Worm (Caenorhabditis elegans) whole organism, L4 larva: ENCODE results near the gene vps-15.
A peak's percentile ranks its signal among the peaks of the same experiment; 100 is the strongest.

ENCODE experiments used
- R02D3.7 ChIP-seq: fragments of 150-350 bp; sonication (generic microtip); optimal IDR thresholded peaks from 3 replicates; lab custom pipeline; 2014; ENCODE audit warnings: missing biosample characterization, missing genetic modification characterization
- T20F7.1 ChIP-seq: fragments of 200-800 bp; sonication (Bioruptor generic); optimal IDR thresholded peaks from 2 replicates; lab custom pipeline; 2018; ENCODE audit warnings: mild to moderate bottlenecking, missing genetic modification characterization, missing compliant biosample characterization
- Y105C5A.15 ChIP-seq: fragments of 200-800 bp; sonication (Bioruptor generic); IDR thresholded peaks from 2 replicates; pipeline ENCODE4 v1.3.6; 2022; ENCODE audit warnings: missing genetic modification characterization, missing compliant biosample characterization
- Y5F2A.4 ChIP-seq: fragments of 200-800 bp; sonication (Bioruptor generic); optimal IDR thresholded peaks from 2 replicates; lab custom pipeline; 2018; ENCODE audit warnings: mild to moderate bottlenecking, missing genetic modification characterization, missing compliant biosample characterization
- aha-1 ChIP-seq: fragments of 150-350 bp; peaks from one replicate; lab custom pipeline; 2014; ENCODE audit warnings: missing biosample characterization, missing genetic modification characterization
- arid-1 ChIP-seq: fragments of 200-800 bp; sonication (Bioruptor generic); conservative IDR thresholded peaks from 2 replicates; pipeline ENCODE4 v1.3.6; 2022; ENCODE audit warnings: missing genetic modification reagents, missing genetic modification characterization, missing compliant biosample characterization
- ceh-20 ChIP-seq: fragments of 200-800 bp; sonication (Bioruptor generic); IDR thresholded peaks from 2 replicates; pipeline ENCODE4 v1.3.6; 2022; ENCODE audit warnings: missing genetic modification reagents, missing genetic modification characterization, missing compliant biosample characterization
- ces-1 ChIP-seq: fragments of 150-350 bp; sonication (generic microtip); optimal IDR thresholded peaks from 4 replicates; lab custom pipeline; 2014; ENCODE audit warnings: missing biosample characterization, missing genetic modification reagents, missing genetic modification characterization
- cey-2 ChIP-seq: sonication (generic microtip); optimal IDR thresholded peaks from 3 replicates; lab custom pipeline; 2017; ENCODE audit warnings: missing genetic modification characterization, mild to moderate bottlenecking, missing compliant biosample characterization, antibody characterized with exemption, borderline replicate concordance; ENCODE audit not compliant: insufficient read depth
- daf-12 ChIP-seq: fragments of 150-350 bp; optimal IDR thresholded peaks from 2 replicates; lab custom pipeline; 2014; ENCODE audit warnings: missing biosample characterization, missing genetic modification reagents, missing genetic modification characterization
- dmd-6 ChIP-seq: fragments of 200-800 bp; sonication (Bioruptor generic); IDR thresholded peaks from 2 replicates; pipeline ENCODE4 v1.3.6; 2022; ENCODE audit warnings: missing genetic modification reagents, missing genetic modification characterization, missing compliant biosample characterization
- dmd-8 ChIP-seq: fragments of 200-800 bp; sonication (Bioruptor generic); IDR thresholded peaks from 2 replicates; pipeline ENCODE4 v1.3.6; 2022; ENCODE audit warnings: missing genetic modification characterization, missing compliant biosample characterization
- dve-1 ChIP-seq: sonication (generic microtip); optimal IDR thresholded peaks from 2 replicates; lab custom pipeline; 2017; ENCODE audit warnings: antibody characterized with exemption, mild to moderate bottlenecking, missing genetic modification characterization, missing compliant biosample characterization; ENCODE audit not compliant: insufficient read depth
- egl-27 ChIP-seq: sonication (generic microtip); optimal IDR thresholded peaks from 3 replicates; lab custom pipeline; 2017; ENCODE audit warnings: missing biosample characterization, missing genetic modification reagents, missing genetic modification characterization
- fkh-10 ChIP-seq: fragments of 150-350 bp; optimal IDR thresholded peaks from 2 replicates; lab custom pipeline; 2014; ENCODE audit warnings: missing biosample characterization, missing genetic modification reagents, missing genetic modification characterization
- hlh-11 ChIP-seq: fragments of 200-800 bp; sonication (Bioruptor generic); optimal IDR thresholded peaks from 2 replicates; lab custom pipeline; 2018; ENCODE audit warnings: mild to moderate bottlenecking, missing genetic modification characterization, missing compliant biosample characterization
- hlh-30 ChIP-seq: sonication (generic microtip); optimal IDR thresholded peaks from 2 replicates; lab custom pipeline; 2017; ENCODE audit warnings: antibody characterized with exemption, mild to moderate bottlenecking, missing genetic modification characterization, missing compliant biosample characterization; ENCODE audit not compliant: insufficient read depth
- hmg-1.1 ChIP-seq: fragments of 200-800 bp; sonication (Bioruptor generic); IDR thresholded peaks from 2 replicates; pipeline ENCODE4 v1.3.6; 2022; ENCODE audit warnings: missing genetic modification reagents, missing genetic modification characterization, missing compliant biosample characterization
- lin-1 ChIP-seq: fragments of 200-800 bp; sonication (Bioruptor generic); IDR thresholded peaks from 2 replicates; pipeline ENCODE4 v1.3.6; 2022; ENCODE audit warnings: missing genetic modification reagents, missing genetic modification characterization, missing compliant biosample characterization
- lin-15B ChIP-seq: fragments of 150-350 bp; sonication (generic microtip); optimal IDR thresholded peaks from 3 replicates; lab custom pipeline; 2014; ENCODE audit warnings: missing biosample characterization, missing genetic modification characterization
- lin-39 ChIP-seq: fragments of 150-350 bp; optimal IDR thresholded peaks from 2 replicates; lab custom pipeline; 2014; ENCODE audit warnings: missing biosample characterization, missing genetic modification reagents, missing genetic modification characterization
- lsy-2 ChIP-seq, 2 experiments: fragments of 150-350 bp in 1 of 2; sonication (generic microtip) in 1 of 2; optimal IDR thresholded peaks; 2 replicates each; lab custom pipeline; 2014 to 2017; ENCODE audit warnings: missing biosample characterization in 2 of 2, missing genetic modification characterization in 2 of 2
- mdt-29 ChIP-seq: fragments of 200-800 bp; sonication (Bioruptor generic); IDR thresholded peaks from 2 replicates; pipeline ENCODE4 v1.3.6; 2022; ENCODE audit warnings: missing genetic modification reagents, missing genetic modification characterization, missing compliant biosample characterization
- mep-1 ChIP-seq: fragments of 150-350 bp; sonication (generic microtip); optimal IDR thresholded peaks from 3 replicates; lab custom pipeline; 2014; ENCODE audit warnings: missing biosample characterization, missing genetic modification characterization
- mxl-2 ChIP-seq: fragments of 200-800 bp; sonication (Bioruptor generic); conservative IDR thresholded peaks from 2 replicates; pipeline ENCODE4 v1.3.6; 2022; ENCODE audit warnings: missing genetic modification reagents, missing genetic modification characterization, missing compliant biosample characterization
- nhr-10 ChIP-seq: fragments of 150-350 bp; optimal IDR thresholded peaks from 2 replicates; lab custom pipeline; 2014; ENCODE audit warnings: missing biosample characterization, missing genetic modification characterization
- nhr-237 ChIP-seq: sonication (generic microtip); optimal IDR thresholded peaks from 2 replicates; lab custom pipeline; 2017; ENCODE audit warnings: missing biosample characterization, missing genetic modification characterization
- nhr-28 ChIP-seq: fragments of 150-350 bp; optimal IDR thresholded peaks from 2 replicates; lab custom pipeline; 2014; ENCODE audit warnings: missing biosample characterization, missing genetic modification characterization
- nhr-6 ChIP-seq: fragments of 150-350 bp; optimal IDR thresholded peaks from 2 replicates; lab custom pipeline; 2014; ENCODE audit warnings: missing biosample characterization, missing genetic modification characterization
- pqm-1 ChIP-seq: sonication (generic microtip); optimal IDR thresholded peaks from 2 replicates; lab custom pipeline; 2017; ENCODE audit warnings: missing biosample characterization, missing genetic modification characterization
- skn-1 ChIP-seq: fragments of 150-350 bp; optimal IDR thresholded peaks from 2 replicates; lab custom pipeline; 2014; ENCODE audit warnings: missing biosample characterization, missing genetic modification characterization
- snpc-4 ChIP-seq: fragments of 150-350 bp; optimal IDR thresholded peaks from 2 replicates; lab custom pipeline; 2014; ENCODE audit warnings: missing biosample characterization, missing genetic modification characterization
- tag-97 ChIP-seq: fragments of 200-800 bp; sonication (Bioruptor generic); IDR thresholded peaks from 2 replicates; pipeline ENCODE4 v1.3.6; 2022; ENCODE audit warnings: missing genetic modification characterization, missing compliant biosample characterization
- tra-1 ChIP-seq: fragments of 200-800 bp; sonication (Bioruptor generic); IDR thresholded peaks from 2 replicates; pipeline ENCODE4 v1.3.6; 2022; ENCODE audit warnings: missing genetic modification reagents, missing genetic modification characterization, missing compliant biosample characterization
- unc-130 ChIP-seq: sonication (generic microtip); optimal IDR thresholded peaks from 2 replicates; lab custom pipeline; 2016; ENCODE audit warnings: missing genetic modification reagents, missing genetic modification characterization, missing compliant biosample characterization
- unc-62 ChIP-seq, 3 experiments: fragments of 150-350 bp in 1 of 3; sonication (generic microtip); optimal IDR thresholded peaks in 2 of 3; peaks in 1 of 3; 1 replicate in 1 of 3; 2 replicates in 2 of 3; lab custom pipeline; 2014 to 2017; ENCODE audit warnings: missing biosample characterization in 3 of 3, missing genetic modification characterization in 3 of 3, missing genetic modification reagents in 3 of 3, missing genotype in 1 of 3
- vab-7 ChIP-seq: fragments of 200-800 bp; sonication (Bioruptor generic); IDR thresholded peaks from 2 replicates; pipeline ENCODE4 v1.3.6; 2022; ENCODE audit warnings: missing genetic modification reagents, missing genetic modification characterization, missing compliant biosample characterization
- zag-1 ChIP-seq: fragments of 150-350 bp; optimal IDR thresholded peaks from 2 replicates; lab custom pipeline; 2014; ENCODE audit warnings: missing biosample characterization, missing genetic modification characterization

The vps-15 gene

DNA sequence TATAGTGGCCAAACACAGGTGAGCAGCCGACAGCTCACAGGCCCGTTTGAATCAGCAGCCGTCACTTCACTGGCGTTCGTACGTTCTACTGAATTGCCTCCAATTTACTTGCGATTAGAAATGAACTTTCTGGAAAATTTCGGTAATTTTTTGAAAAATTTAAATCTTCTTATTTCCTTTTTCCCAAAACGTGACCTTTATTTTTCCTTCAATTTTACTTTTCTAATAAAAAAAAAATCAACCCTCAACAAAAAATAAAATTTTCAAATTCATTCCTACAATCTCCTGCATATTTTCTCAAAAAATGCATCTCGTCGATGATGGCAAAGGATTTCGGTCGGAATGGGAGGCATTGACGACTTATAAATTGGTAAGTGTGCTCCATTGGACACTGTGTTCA lies 32.8 kb upstream of the vps-15 start, which contains the start of gene W03C9.8:
Gene W03C9.8, plus strand, starts transcription at position 301 of the 400 bp plus-strand sequence.
- no peak for TF ChIP-seq lin-39
- TF ChIP-seq nhr-6 (tag; lab: Kevin White, UChicago), result no peak
- no peak for TF ChIP-seq unc-130 (GFP tag; lab: Kevin White, UChicago)
- TF ChIP-seq skn-1 (tag; lab: Kevin White, UChicago), result no peak
- no peak for TF ChIP-seq arid-1 (GFP tag; lab: Robert Waterston, UW)
- no peak for TF ChIP-seq mxl-2
- TF ChIP-seq dve-1 (tag; lab: Kevin White, UChicago), result no peak
- TF ChIP-seq cey-2 (tag; lab: Kevin White, UChicago), result no peak
- TF ChIP-seq lin-1 (GFP tag; lab: Robert Waterston, UW), result no peak
- no peak for TF ChIP-seq T20F7.1

DNA sequence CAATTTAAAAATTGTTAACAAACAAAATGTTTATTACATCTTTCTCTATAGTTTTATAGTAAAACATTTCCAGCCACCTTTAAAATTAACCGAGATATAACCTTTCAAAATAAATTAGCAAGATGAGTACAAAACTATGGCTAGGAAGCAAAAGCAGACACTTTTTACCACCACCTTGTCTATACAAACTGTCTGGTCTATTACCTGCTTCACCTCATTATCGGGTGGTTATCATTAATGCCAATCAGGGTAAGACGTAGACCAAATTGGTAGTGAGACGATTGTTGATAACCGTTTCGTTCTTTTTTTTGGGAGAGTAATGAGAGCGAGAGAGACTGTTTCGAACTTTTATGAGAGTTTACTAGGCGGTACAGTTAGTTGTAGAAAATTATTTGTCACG lies 20.7 kb upstream of the vps-15 start:
- no peak for TF ChIP-seq dve-1 (tag; lab: Kevin White, UChicago)
- TF ChIP-seq pqm-1, result peak; percentile 71
- peak; percentile 6 for TF ChIP-seq nhr-28 (tag; lab: Kevin White, UChicago)
- no peak for TF ChIP-seq Y5F2A.4 (GFP tag; lab: Kevin White, UChicago)
- TF ChIP-seq zag-1 (tag; lab: Kevin White, UChicago), result no peak
- TF ChIP-seq snpc-4 (tag; lab: Kevin White, UChicago), result no peak
- peak; percentile 20 for TF ChIP-seq hlh-11 (tag; lab: Kevin White, UChicago)
- no peak for TF ChIP-seq ces-1 (GFP tag; lab: Kevin White, UChicago)
- no peak for TF ChIP-seq R02D3.7 (tag; lab: Kevin White, UChicago)
- TF ChIP-seq vab-7 (GFP tag; lab: Robert Waterston, UW), result no peak
- no peak for TF ChIP-seq daf-12 (tag; lab: Kevin White, UChicago)
- no peak for TF ChIP-seq Y105C5A.15
- no peak for TF ChIP-seq lsy-2 (tag; optimal IDR thresholded peaks at IDR 0.05; lab: Kevin White, UChicago)
- peak; percentile 18; the same call in 1 of the 2 replicates for TF ChIP-seq dmd-6 (GFP tag; lab: Robert Waterston, UW)
- TF ChIP-seq egl-27, result no peak
- TF ChIP-seq mdt-29 (GFP tag; lab: Robert Waterston, UW), result no peak
- no peak for TF ChIP-seq ceh-20 (GFP tag; lab: Robert Waterston, UW)
- TF ChIP-seq unc-62 (GFP tag; optimal IDR thresholded peaks at IDR 0.05 in 1 of 2; lab: Kevin White, UChicago), result no peak
- TF ChIP-seq unc-62 (tag; optimal IDR thresholded peaks at IDR 0.05; lab: Kevin White, UChicago), result no peak
- no peak for TF ChIP-seq hlh-30 (tag; lab: Kevin White, UChicago)
- no peak for TF ChIP-seq tag-97 (GFP tag; lab: Robert Waterston, UW)
- no peak for TF ChIP-seq dmd-8 (GFP tag; lab: Robert Waterston, UW)
- TF ChIP-seq lin-15B (tag; lab: Kevin White, UChicago), result no peak
- TF ChIP-seq fkh-10 (GFP tag; lab: Kevin White, UChicago), result no peak
- no peak for TF ChIP-seq nhr-237 (tag; lab: Kevin White, UChicago)
- no peak for TF ChIP-seq hmg-1.1 (GFP tag; lab: Robert Waterston, UW)
- no peak for TF ChIP-seq aha-1 (tag; lab: Kevin White, UChicago)
- no peak for TF ChIP-seq mep-1 (tag; lab: Kevin White, UChicago)
- TF ChIP-seq tra-1 (GFP tag; lab: Robert Waterston, UW), result 0 out of 2 replicates have a peak, but pooled peaks have one; percentile 39
- TF ChIP-seq nhr-6 (tag; lab: Kevin White, UChicago), result no peak

DNA sequence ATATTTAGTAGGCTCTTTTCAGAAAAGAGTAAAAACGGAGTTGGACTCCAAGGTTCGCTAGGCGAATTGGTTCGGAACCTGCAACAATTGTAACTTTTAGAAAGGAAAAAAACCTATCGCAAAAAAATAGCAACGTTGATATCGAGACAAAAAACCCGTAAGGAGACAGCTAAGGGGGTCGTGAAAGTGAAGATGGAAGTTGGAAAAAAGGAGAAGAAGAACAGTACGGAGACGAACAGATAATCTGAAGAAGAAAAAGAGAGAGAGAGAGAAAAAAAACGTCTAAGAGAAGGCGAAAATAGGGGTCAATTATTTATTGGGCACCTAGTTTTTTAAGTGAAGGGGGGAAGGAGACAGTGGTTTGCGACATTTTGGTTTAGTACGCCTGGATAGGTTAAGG lies 19.6 kb upstream of the vps-15 start, which contains the start of gene lin-29:
Gene lin-29, minus strand, starts transcription at position 78 of the 400 bp plus-strand sequence.
- TF ChIP-seq unc-62 (GFP tag; optimal IDR thresholded peaks at IDR 0.05 in 1 of 2; lab: Kevin White, UChicago) (peak in 1 of 2 experiments; percentile 66), unc-62 (tag; optimal IDR thresholded peaks at IDR 0.05; lab: Kevin White, UChicago) (no peak), nhr-10 (tag; lab: Kevin White, UChicago) (no peak)
- TF ChIP-seq, all 104 proteins: peak for 1
